Worm (Caenorhabditis elegans): ENCODE measurements around the gene scl-27.

ce11 chrV:418432-418831 is 18.6 kb downstream of the scl-27 start, which contains the start of gene Y39D8A.1:
- TF ChIP-seq nhr-28 (tag; optimal IDR thresholded peaks at IDR 0.05) (no peak), C34B4.2 (tag; optimal IDR thresholded peaks at IDR 0.05) (no peak), C04F5.9 (tag; optimal IDR thresholded peaks at IDR 0.05) (no peak)

Data from whole organism, L1 larva.